Fruit fly (Drosophila melanogaster) whole organism, pupa: ENCODE data around the gene CG10481.

ENCODE experiments used
- CG12605 ChIP-seq: fragments of 200-800 bp; sonication (Bioruptor generic); IDR thresholded peaks from 2 replicates; pipeline ENCODE4 v1.3.6; 2022; ENCODE audit warnings: missing biosample characterization, missing genetic modification characterization
- CG34367 ChIP-seq: fragments of 200-800 bp; sonication (Bioruptor generic); optimal IDR thresholded peaks from 2 replicates; lab custom pipeline; 2018; ENCODE audit warnings: missing biosample characterization, mild to moderate bottlenecking, missing genetic modification characterization
- CG4496 ChIP-seq: fragments of 200-800 bp; sonication (Bioruptor generic); IDR thresholded peaks from 3 replicates; pipeline ENCODE4 v1.3.6; 2022; ENCODE audit warnings: missing biosample characterization, missing genetic modification characterization
- CG8159 ChIP-seq: fragments of 200-800 bp; sonication (Bioruptor generic); optimal IDR thresholded peaks from 3 replicates; lab custom pipeline; 2018; ENCODE audit warnings: missing biosample characterization, mild to moderate bottlenecking, missing genetic modification characterization, moderate library complexity
- CG8301 ChIP-seq: fragments of 200-800 bp; sonication (Bioruptor generic); optimal IDR thresholded peaks from 2 replicates; lab custom pipeline; 2018; ENCODE audit warnings: missing biosample characterization, mild to moderate bottlenecking, missing genetic modification characterization
- CG9948 ChIP-seq: fragments of 200-800 bp; sonication (Bioruptor generic); optimal IDR thresholded peaks from 2 replicates; lab custom pipeline; 2018; ENCODE audit warnings: missing biosample characterization, mild to moderate bottlenecking, missing genetic modification characterization, moderate library complexity
- D1 ChIP-seq: fragments of 200-800 bp; sonication (Bioruptor generic); optimal IDR thresholded peaks from 2 replicates; lab custom pipeline; 2018; ENCODE audit warnings: missing biosample characterization, mild to moderate bottlenecking, missing genetic modification characterization, moderate library complexity
- EcR ChIP-seq: fragments of 200-800 bp; sonication (Bioruptor generic); optimal IDR thresholded peaks from 3 replicates; lab custom pipeline; 2019; ENCODE audit warnings: missing biosample characterization, missing genetic modification characterization, mild to moderate bottlenecking, moderate library complexity, missing genetic modification reagents
- Ets98B ChIP-seq: fragments of 200-800 bp; sonication (Bioruptor generic); IDR thresholded peaks from 2 replicates; pipeline ENCODE4 v1.3.6; 2022; ENCODE audit warnings: missing biosample characterization, missing genetic modification characterization
- Pif1B ChIP-seq: fragments of 200-800 bp; sonication (Bioruptor generic); optimal IDR thresholded peaks from 3 replicates; lab custom pipeline; 2016; ENCODE audit warnings: missing biosample characterization, missing genetic modification characterization
- fd96Ca ChIP-seq: fragments of 200-800 bp; sonication (Bioruptor generic); IDR thresholded peaks from 3 replicates; pipeline ENCODE4 v1.3.6; 2022; ENCODE audit warnings: missing biosample characterization, missing genetic modification characterization

- no peak for TF ChIP-seq fd96Ca (GFP tag; lab: Robert Waterston, UW)
- no peak for TF ChIP-seq CG8301 (tag; lab: Kevin White, UChicago)
- TF ChIP-seq Pif1B (GFP tag; lab: Kevin White, UChicago) = no peak
- no peak for TF ChIP-seq CG4496 (GFP tag; lab: Robert Waterston, UW)
- TF ChIP-seq CG34367 (tag; lab: Kevin White, UChicago) = no peak
- no peak for TF ChIP-seq EcR
- no peak for TF ChIP-seq CG9948
- TF ChIP-seq D1 = no peak
- no peak for TF ChIP-seq CG12605 (GFP tag; lab: Robert Waterston, UW)
- no peak for TF ChIP-seq CG8159
- no peak for TF ChIP-seq Ets98B (GFP tag; lab: Robert Waterston, UW)
Observed at dm6 chr2L:19850928-19851327, 41.4 kb downstream of the CG10481 start.
